Fruit fly (Drosophila melanogaster): ENCODE results near the gene CG31274.

Gene CG31274

dm6 chr3R:16996059-16996959 is 3.5 kb downstream of the CG31274 start, which contains the start of the genes EMC2A and CG3534 (continued):
- TF ChIP-seq gem (tag; optimal IDR thresholded peaks at IDR 0.05) (no peak), al (GFP tag; IDR thresholded peaks at IDR 0.05) (no peak), CG4730 (GFP tag; IDR thresholded peaks at IDR 0.05) (no peak; the same call in 1 of the 2 replicates), aop (GFP tag; IDR thresholded peaks at IDR 0.05) (no peak), pnt (GFP tag; optimal IDR thresholded peaks at IDR 0.05) (no peak), CG14667 (GFP tag; IDR thresholded peaks at IDR 0.05) (no peak), CG34376 (GFP tag; optimal IDR thresholded peaks at IDR 0.05) (peak; percentile 63), CG12942 (GFP tag; optimal IDR thresholded peaks at IDR 0.05) (no peak), fd3F (GFP tag; optimal IDR thresholded peaks at IDR 0.05) (no peak), PHDP (tag; optimal IDR thresholded peaks at IDR 0.05) (no peak), H15 (GFP tag; IDR thresholded peaks at IDR 0.05) (no peak), CG1832 (GFP tag; optimal IDR thresholded peaks at IDR 0.05) (no peak), Taf1 (GFP tag; IDR thresholded peaks at IDR 0.05) (no peak), otp (GFP tag; IDR thresholded peaks at IDR 0.05) (no peak), CG15514 (GFP tag; optimal IDR thresholded peaks at IDR 0.05) (peak; percentile 57), sna (GFP tag; IDR thresholded peaks at IDR 0.05; ENCODE audit: partially characterized antibody) (peak; percentile 42; the same call in 1 of the 2 replicates), Awh (GFP tag; IDR thresholded peaks at IDR 0.05) (0 out of 2 replicates have a peak, but pooled peaks have one; percentile 18), CG10979 (tag; optimal IDR thresholded peaks at IDR 0.05) (no peak), CG13123 (GFP tag; optimal IDR thresholded peaks at IDR 0.05) (no peak), corto (GFP tag; optimal IDR thresholded peaks at IDR 0.05) (no peak), pb (GFP tag; optimal IDR thresholded peaks at IDR 0.05) (no peak), bsh (GFP tag; optimal IDR thresholded peaks at IDR 0.05) (no peak), CG11504 (tag; optimal IDR thresholded peaks at IDR 0.05) (no peak), CG2120 (GFP tag; optimal IDR thresholded peaks at IDR 0.05) (peak; percentile 2), cad (GFP tag; optimal IDR thresholded peaks at IDR 0.05) (no peak), Oli (tag; optimal IDR thresholded peaks at IDR 0.05) (no peak), NFAT (GFP tag; IDR thresholded peaks at IDR 0.05) (no peak), cas (GFP tag; IDR thresholded peaks at IDR 0.05) (no peak), CG17802 (tag; optimal IDR thresholded peaks at IDR 0.05) (no peak), CG9437 (GFP tag; optimal IDR thresholded peaks at IDR 0.05) (no peak), Ada2b (GFP tag; IDR thresholded peaks at IDR 0.05) (no peak), vvl (GFP tag; IDR thresholded peaks at IDR 0.05) (peak; percentile 18; the same call in 1 of the 2 replicates), kah (GFP tag; optimal IDR thresholded peaks at IDR 0.05) (no peak), HLH4C (GFP tag; IDR thresholded peaks at IDR 0.05; ENCODE audit: partially characterized antibody) (no peak), maf-S (GFP tag; optimal IDR thresholded peaks at IDR 0.05) (peak; percentile 17), C15 (GFP tag; IDR thresholded peaks at IDR 0.05) (no peak), crc (GFP tag; optimal IDR thresholded peaks at IDR 0.05) (no peak), zen (tag; optimal IDR thresholded peaks at IDR 0.05) (no peak), CG14014 (GFP tag; IDR thresholded peaks at IDR 0.05) (0 out of 2 replicates have a peak, but pooled peaks have one; percentile 4), CG3281 (GFP tag; optimal IDR thresholded peaks at IDR 0.05) (no peak), CG9609 (GFP tag; optimal IDR thresholded peaks at IDR 0.05) (no peak), Aef1 (GFP tag; IDR thresholded peaks at IDR 0.05) (no peak), lbe (GFP tag; optimal IDR thresholded peaks at IDR 0.05) (no peak), psq (GFP tag; optimal IDR thresholded peaks at IDR 0.05) (no peak), gt (GFP tag; IDR thresholded peaks at IDR 0.05) (no peak), croc (GFP tag; conservative IDR thresholded peaks at IDR 0.05) (no peak), bigmax (GFP tag; optimal IDR thresholded peaks at IDR 0.05) (no peak), CG1233 (GFP tag; optimal IDR thresholded peaks at IDR 0.05) (no peak), disco-r (GFP tag; optimal IDR thresholded peaks at IDR 0.05) (no peak), tio (GFP tag; optimal IDR thresholded peaks at IDR 0.05) (no peak)
